Worm (Caenorhabditis elegans) whole organism, L4 larva: ENCODE measurements around the gene hil-2.
A peak's percentile ranks its signal among the peaks of the same experiment; 100 is the strongest.

Experiments
- D1046.2 ChIP-seq: fragments of 200-800 bp; sonication (Bioruptor generic); IDR thresholded peaks from 2 replicates; pipeline ENCODE4 v1.3.6; 2022; ENCODE audit warnings: missing genetic modification characterization, missing compliant biosample characterization
- T20F7.1 ChIP-seq: fragments of 200-800 bp; sonication (Bioruptor generic); optimal IDR thresholded peaks from 2 replicates; lab custom pipeline; 2018; ENCODE audit warnings: mild to moderate bottlenecking, missing genetic modification characterization, missing compliant biosample characterization
- ZK546.5 ChIP-seq, 2 experiments: sonication (generic microtip); optimal IDR thresholded peaks; 2 replicates each; lab custom pipeline; 2017; ENCODE audit warnings: missing biosample characterization in 2 of 2, missing genetic modification characterization in 2 of 2
- ama-1 ChIP-seq: fragments of 150-350 bp; optimal IDR thresholded peaks from 2 replicates; lab custom pipeline; 2014; ENCODE audit warnings: inconsistent platforms, mixed read lengths
- ceh-20 ChIP-seq: fragments of 200-800 bp; sonication (Bioruptor generic); IDR thresholded peaks from 2 replicates; pipeline ENCODE4 v1.3.6; 2022; ENCODE audit warnings: missing genetic modification reagents, missing genetic modification characterization, missing compliant biosample characterization
- daf-16 ChIP-seq, 3 experiments: sonication (generic microtip); optimal IDR thresholded peaks; 2 replicates each; lab custom pipeline; 2016 to 2017; ENCODE audit warnings: missing genetic modification characterization in 3 of 3, missing genetic modification reagents in 3 of 3, mild to moderate bottlenecking in 2 of 3, missing compliant biosample characterization in 2 of 3, missing biosample characterization in 1 of 3, moderate library complexity in 1 of 3
- daf-19 ChIP-seq: fragments of 200-800 bp; sonication (Bioruptor generic); conservative IDR thresholded peaks from 2 replicates; pipeline ENCODE4 v1.3.6; 2022; ENCODE audit warnings: missing genetic modification characterization, missing compliant biosample characterization
- dmd-6 ChIP-seq: fragments of 200-800 bp; sonication (Bioruptor generic); IDR thresholded peaks from 2 replicates; pipeline ENCODE4 v1.3.6; 2022; ENCODE audit warnings: missing genetic modification reagents, missing genetic modification characterization, missing compliant biosample characterization
- dve-1 ChIP-seq: sonication (generic microtip); optimal IDR thresholded peaks from 2 replicates; lab custom pipeline; 2017; ENCODE audit warnings: antibody characterized with exemption, mild to moderate bottlenecking, missing genetic modification characterization, missing compliant biosample characterization; ENCODE audit not compliant: insufficient read depth
- egl-27 ChIP-seq: sonication (generic microtip); optimal IDR thresholded peaks from 3 replicates; lab custom pipeline; 2017; ENCODE audit warnings: missing biosample characterization, missing genetic modification reagents, missing genetic modification characterization
- hif-1 ChIP-seq, 2 experiments: sonication (generic microtip); optimal IDR thresholded peaks; 2 replicates each; lab custom pipeline; 2016 to 2017; ENCODE audit warnings: missing compliant biosample characterization in 2 of 2, missing genetic modification characterization in 2 of 2, missing genetic modification reagents in 2 of 2, missing genotype in 2 of 2, mild to moderate bottlenecking in 1 of 2
- hlh-11 ChIP-seq: fragments of 200-800 bp; sonication (Bioruptor generic); optimal IDR thresholded peaks from 2 replicates; lab custom pipeline; 2018; ENCODE audit warnings: mild to moderate bottlenecking, missing genetic modification characterization, missing compliant biosample characterization
- lin-13 ChIP-seq: fragments of 150-350 bp; optimal IDR thresholded peaks from 2 replicates; lab custom pipeline; 2014; ENCODE audit warnings: missing biosample characterization, missing genetic modification reagents, missing genetic modification characterization
- lir-3 ChIP-seq: sonication (generic microtip); optimal IDR thresholded peaks from 2 replicates; lab custom pipeline; 2016; ENCODE audit warnings: mild to moderate bottlenecking, missing genetic modification characterization, missing compliant biosample characterization
- mdl-1 ChIP-seq, 2 experiments: fragments of 150-350 bp in 1 of 2; sonication (generic microtip) in 1 of 2; optimal IDR thresholded peaks; 2 replicates each; lab custom pipeline; 2014 to 2017; ENCODE audit warnings: missing biosample characterization in 2 of 2, missing genetic modification characterization in 2 of 2
- mes-2 ChIP-seq: sonication (generic microtip); optimal IDR thresholded peaks from 2 replicates; lab custom pipeline; 2016; ENCODE audit warnings: missing genotype, mild to moderate bottlenecking, missing genetic modification characterization, missing compliant biosample characterization; ENCODE audit not compliant: poor library complexity, severe bottlenecking
- mxl-3 ChIP-seq: fragments of 200-800 bp; sonication (Bioruptor generic); optimal IDR thresholded peaks from 2 replicates; lab custom pipeline; 2018; ENCODE audit warnings: mild to moderate bottlenecking, missing genetic modification characterization, missing compliant biosample characterization
- nhr-111 ChIP-seq: fragments of 200-800 bp; sonication (Bioruptor generic); optimal IDR thresholded peaks from 2 replicates; lab custom pipeline; 2018; ENCODE audit warnings: mild to moderate bottlenecking, missing genetic modification characterization, missing compliant biosample characterization
- nhr-28 ChIP-seq: fragments of 150-350 bp; optimal IDR thresholded peaks from 2 replicates; lab custom pipeline; 2014; ENCODE audit warnings: missing biosample characterization, missing genetic modification characterization
- nhr-77 ChIP-seq: fragments of 150-350 bp; optimal IDR thresholded peaks from 2 replicates; lab custom pipeline; 2014; ENCODE audit warnings: missing biosample characterization, missing genetic modification characterization
- pha-4 ChIP-seq, 2 experiments: fragments of 150-350 bp in 1 of 2; fragments of 200-800 bp in 1 of 2; sonication (Bioruptor generic) in 1 of 2; IDR thresholded peaks in 1 of 2; optimal IDR thresholded peaks in 1 of 2; 2 replicates each; pipeline versions ENCODE4 v1.3.6 to Lab custom; 2014 to 2022; ENCODE audit warnings: missing genetic modification characterization in 2 of 2, missing genetic modification reagents in 2 of 2, missing biosample characterization in 1 of 2, missing compliant biosample characterization in 1 of 2
- php-3 ChIP-seq: fragments of 200-800 bp; sonication (Bioruptor generic); IDR thresholded peaks from 2 replicates; pipeline ENCODE4 v1.3.6; 2022; ENCODE audit warnings: missing genetic modification reagents, missing genetic modification characterization, missing compliant biosample characterization
- pqm-1 ChIP-seq: sonication (generic microtip); optimal IDR thresholded peaks from 2 replicates; lab custom pipeline; 2017; ENCODE audit warnings: missing biosample characterization, missing genetic modification characterization
- saeg-2 ChIP-seq: fragments of 200-800 bp; sonication (Bioruptor generic); IDR thresholded peaks from 2 replicates; pipeline ENCODE4 v1.3.6; 2022; ENCODE audit warnings: missing genetic modification reagents, missing genetic modification characterization, missing compliant biosample characterization
- snpc-1.2 ChIP-seq: fragments of 200-800 bp; sonication (Bioruptor generic); IDR thresholded peaks from 2 replicates; pipeline ENCODE4 v1.3.6; 2022; ENCODE audit warnings: missing genetic modification reagents, missing genetic modification characterization, missing compliant biosample characterization
- snpc-4 ChIP-seq: fragments of 150-350 bp; optimal IDR thresholded peaks from 2 replicates; lab custom pipeline; 2014; ENCODE audit warnings: missing biosample characterization, missing genetic modification characterization
- tag-97 ChIP-seq: fragments of 200-800 bp; sonication (Bioruptor generic); IDR thresholded peaks from 2 replicates; pipeline ENCODE4 v1.3.6; 2022; ENCODE audit warnings: missing genetic modification characterization, missing compliant biosample characterization
- unc-62 ChIP-seq, 3 experiments: fragments of 150-350 bp in 1 of 3; sonication (generic microtip); optimal IDR thresholded peaks in 2 of 3; peaks in 1 of 3; 1 replicate in 1 of 3; 2 replicates in 2 of 3; lab custom pipeline; 2014 to 2017; ENCODE audit warnings: missing biosample characterization in 3 of 3, missing genetic modification characterization in 3 of 3, missing genetic modification reagents in 3 of 3, missing genotype in 1 of 3
- zip-2 ChIP-seq: fragments of 150-350 bp; optimal IDR thresholded peaks from 2 replicates; lab custom pipeline; 2014; ENCODE audit warnings: missing biosample characterization, missing genetic modification characterization

Gene hil-2

DNA sequence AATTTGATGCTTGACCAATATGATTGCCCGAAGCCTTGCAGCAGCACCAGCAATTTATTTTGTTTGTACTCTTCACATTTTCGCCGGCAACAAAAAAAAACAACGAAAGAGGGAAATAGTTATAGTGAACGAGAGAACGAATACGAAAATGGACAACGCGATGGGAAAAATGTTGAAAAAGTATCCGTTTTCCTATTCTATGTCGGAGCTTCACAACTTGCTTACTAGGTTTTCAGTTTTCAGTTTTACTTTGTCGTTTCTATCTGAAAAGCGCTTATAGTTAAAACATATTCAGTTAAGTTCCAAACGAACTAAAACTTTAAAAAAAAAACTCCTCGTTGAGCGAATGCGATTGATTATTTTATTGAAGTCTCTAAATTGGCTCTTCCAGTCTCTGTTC, 34.2 kb downstream of the hil-2 start:
- TF ChIP-seq unc-62 (GFP tag; optimal IDR thresholded peaks at IDR 0.05 in 1 of 2; lab: Kevin White, UChicago) = peak in 1 of 2 experiments; percentile 94
- TF ChIP-seq unc-62 (tag; optimal IDR thresholded peaks at IDR 0.05; lab: Kevin White, UChicago) = no peak
- no peak for TF ChIP-seq egl-27 (tag; lab: Kevin White, UChicago)

- TF ChIP-seq snpc-1.2 (GFP tag; lab: Robert Waterston, UW) (0 out of 2 replicates have a peak, but pooled peaks have one; percentile 7), zip-2 (no peak)
These were observed 35.3 kb downstream of the hil-2 start, which contains the start of gene seu-1 for ce11 chrIV:6329339-6329738. TSS of gene seu-1 (plus strand) at chrIV:6329639.

ce11 chrIV:6330790-6331189, 36.8 kb downstream of the hil-2 start:
- TF ChIP-seq mxl-3 (GFP tag; lab: Kevin White, UChicago) = peak; percentile 47
- peak; percentile 15 for TF ChIP-seq ama-1 (lab: Kevin White, UChicago)
- TF ChIP-seq daf-16 (GFP tag; optimal IDR thresholded peaks at IDR 0.05; lab: Kevin White, UChicago) = no peak
- TF ChIP-seq daf-16 (tag; optimal IDR thresholded peaks at IDR 0.05; lab: Kevin White, UChicago) = peak; percentile 64
- peak; percentile 70 for TF ChIP-seq nhr-28 (tag; lab: Kevin White, UChicago)
- TF ChIP-seq daf-19 (GFP tag; lab: Robert Waterston, UW) = no peak
- TF ChIP-seq pqm-1 (tag; lab: Kevin White, UChicago) = peak; percentile 91
- peak; percentile 63 for TF ChIP-seq hlh-11
- TF ChIP-seq ceh-20 (GFP tag; lab: Robert Waterston, UW) = peak; percentile 69; the same call in 1 of the 2 replicates
- TF ChIP-seq T20F7.1 (GFP tag; lab: Kevin White, UChicago) = peak; percentile 33
- peak; percentile 55 for TF ChIP-seq dve-1 (tag; lab: Kevin White, UChicago)
- TF ChIP-seq lin-13 (GFP tag; lab: Kevin White, UChicago) = peak; percentile 40
- TF ChIP-seq php-3 (GFP tag; lab: Robert Waterston, UW) = peak; percentile 78
- peak; percentile 81 for TF ChIP-seq dmd-6 (GFP tag; lab: Robert Waterston, UW)
- TF ChIP-seq nhr-77 (tag; lab: Kevin White, UChicago) = no peak
- peak; percentile 7 for TF ChIP-seq mes-2 (tag; lab: Kevin White, UChicago)
- no peak for TF ChIP-seq lir-3

DNA sequence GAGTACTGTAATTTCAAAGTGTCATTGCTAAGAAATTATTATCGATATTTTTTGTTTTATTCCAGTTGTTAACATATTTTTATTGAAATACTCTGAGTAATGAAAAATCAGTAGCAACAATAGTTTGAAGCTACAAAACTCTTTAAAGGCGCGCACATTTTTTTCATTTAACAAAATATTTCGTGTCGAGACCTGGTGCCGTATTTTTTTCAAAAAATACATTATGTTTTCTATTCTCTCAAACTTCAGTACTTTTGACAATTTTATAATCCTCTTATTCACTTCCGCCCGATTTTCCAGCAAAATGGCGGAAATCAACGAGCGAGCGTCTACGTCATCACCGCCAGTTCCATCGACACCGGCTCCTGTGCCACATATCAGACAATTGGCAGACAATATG, 39.9 kb downstream of the hil-2 start, which contains the start of gene blos-2:
TSS of gene blos-2 (plus strand) at position 301 of the 400 bp plus-strand sequence.
- TF ChIP-seq ZK546.5 (tag; optimal IDR thresholded peaks at IDR 0.05; lab: Kevin White, UChicago) = no peak
- no peak for TF ChIP-seq saeg-2 (GFP tag; lab: Robert Waterston, UW)
- TF ChIP-seq D1046.2 (GFP tag; lab: Robert Waterston, UW) = no peak
- TF ChIP-seq hif-1 (tag; optimal IDR thresholded peaks at IDR 0.05; lab: Kevin White, UChicago) = no peak
- TF ChIP-seq snpc-4 (tag; lab: Kevin White, UChicago) = no peak
- TF ChIP-seq tag-97 (GFP tag; lab: Robert Waterston, UW) = no peak
- TF ChIP-seq, all 104 proteins: peak for 0

ce11 chrIV:6335908-6336307, 41.9 kb downstream of the hil-2 start, which contains the start of gene mif-4:
TSS of gene mif-4 (minus strand) at chrIV:6335994.
- TF ChIP-seq mdl-1 (tag; optimal IDR thresholded peaks at IDR 0.05; lab: Kevin White, UChicago) (peak in 1 of 2 experiments; percentile 12), nhr-111 (GFP tag; lab: Kevin White, UChicago) (no peak), pha-4 (GFP tag; IDR thresholded peaks at IDR 0.05; lab: Robert Waterston, UW) (no peak), pha-4 (tag; optimal IDR thresholded peaks at IDR 0.05; lab: Kevin White, UChicago) (peak; percentile 24), unc-62 (GFP tag; optimal IDR thresholded peaks at IDR 0.05 in 1 of 2; lab: Kevin White, UChicago) (peak in 1 of 2 experiments; percentile 43), unc-62 (tag; optimal IDR thresholded peaks at IDR 0.05; lab: Kevin White, UChicago) (no peak)
